Fruit fly (Drosophila melanogaster) whole organism, adult: ENCODE measurements around the gene sima.

ENCODE experiments used
- CG14711 ChIP-seq: fragments of 200-800 bp; sonication (Bioruptor generic); optimal IDR thresholded peaks from 2 replicates; lab custom pipeline; 2018; ENCODE audit warnings: missing biosample characterization, mild to moderate bottlenecking, missing genetic modification characterization, moderate library complexity
- CG1620 ChIP-seq: fragments of 200-800 bp; sonication (Bioruptor generic); optimal IDR thresholded peaks from 2 replicates; lab custom pipeline; 2016; ENCODE audit warnings: missing biosample characterization, missing genetic modification characterization
- CG7045 ChIP-seq: fragments of 200-800 bp; sonication (Bioruptor generic); optimal IDR thresholded peaks from 2 replicates; lab custom pipeline; 2017; ENCODE audit warnings: missing biosample characterization, mild to moderate bottlenecking, missing genetic modification characterization
- CG7101 ChIP-seq: fragments of 200-800 bp; sonication (Bioruptor generic); optimal IDR thresholded peaks from 2 replicates; lab custom pipeline; 2018; ENCODE audit warnings: missing biosample characterization, mild to moderate bottlenecking, missing genetic modification characterization, moderate library complexity
- Hr96 ChIP-seq: fragments of 200-800 bp; sonication (Bioruptor generic); optimal IDR thresholded peaks from 2 replicates; lab custom pipeline; 2016; ENCODE audit warnings: missing biosample characterization, missing genetic modification characterization
- kay ChIP-seq: fragments of 200-800 bp; sonication (Bioruptor generic); peaks from one replicate; lab custom pipeline; 2016; ENCODE audit warnings: missing biosample characterization, missing genetic modification characterization, borderline replicate concordance
- ovo ChIP-seq: fragments of 200-800 bp; sonication (Bioruptor generic); optimal IDR thresholded peaks from 2 replicates; lab custom pipeline; 2016; ENCODE audit warnings: missing biosample characterization, missing genetic modification characterization

dm6 chr3R:30056592-30057135 is 1.4 kb upstream of the sima start, which contains the start of the genes CG7950 and Rpp14a:
- peak; percentile 71 for TF ChIP-seq ovo (GFP tag; lab: Kevin White, UChicago)
- TF ChIP-seq Hr96 (GFP tag; lab: Kevin White, UChicago): no peak
- peak; percentile 96 for TF ChIP-seq CG1620
- TF ChIP-seq CG7045: peak; percentile 70
- peak; percentile 91 for TF ChIP-seq CG7101
- no peak for TF ChIP-seq kay (GFP tag; lab: Kevin White, UChicago)
- peak; percentile 83 for TF ChIP-seq CG14711 (tag; lab: Kevin White, UChicago)
